Fruit fly (Drosophila melanogaster) whole organism, prepupa: Measurements from ENCODE around the gene ACXE.

Source experiments
- CG10631 ChIP-seq: fragments of 200-800 bp; sonication (Bioruptor generic); optimal IDR thresholded peaks from 2 replicates; lab custom pipeline; 2016; ENCODE audit warnings: missing biosample characterization, missing genetic modification characterization
- CG10669 ChIP-seq: fragments of 200-800 bp; sonication (Bioruptor generic); optimal IDR thresholded peaks from 3 replicates; lab custom pipeline; 2018; ENCODE audit warnings: missing biosample characterization, mild to moderate bottlenecking, missing genetic modification characterization, moderate library complexity
- CG11902 ChIP-seq: fragments of 200-800 bp; sonication (Bioruptor generic); optimal IDR thresholded peaks from 3 replicates; lab custom pipeline; 2016; ENCODE audit warnings: missing biosample characterization, missing genetic modification characterization
- CG15336 ChIP-seq: fragments of 200-800 bp; sonication (Bioruptor generic); IDR thresholded peaks from 2 replicates; pipeline ENCODE4 v1.3.6; 2022; ENCODE audit warnings: missing biosample characterization, missing genetic modification characterization
- CG1621 ChIP-seq: fragments of 200-800 bp; sonication (Bioruptor generic); optimal IDR thresholded peaks from 3 replicates; lab custom pipeline; 2018; ENCODE audit warnings: missing biosample characterization, mild to moderate bottlenecking, missing genetic modification characterization
- CG32006 ChIP-seq: fragments of 200-800 bp; sonication (Bioruptor generic); optimal IDR thresholded peaks from 3 replicates; lab custom pipeline; 2017; ENCODE audit warnings: missing biosample characterization, mild to moderate bottlenecking, missing genetic modification characterization
- CG34406 ChIP-seq: fragments of 200-800 bp; sonication (Bioruptor generic); optimal IDR thresholded peaks from 3 replicates; lab custom pipeline; 2016; ENCODE audit warnings: missing biosample characterization, missing genetic modification characterization
- CG4318 ChIP-seq: fragments of 200-800 bp; sonication (Bioruptor generic); optimal IDR thresholded peaks from 3 replicates; lab custom pipeline; 2017; ENCODE audit warnings: missing biosample characterization, mild to moderate bottlenecking, missing genetic modification characterization
- CG6792 ChIP-seq: fragments of 200-800 bp; sonication (Bioruptor generic); optimal IDR thresholded peaks from 3 replicates; lab custom pipeline; 2016; ENCODE audit warnings: missing biosample characterization, missing genetic modification characterization
- CG6808 ChIP-seq: fragments of 200-800 bp; sonication (Bioruptor generic); optimal IDR thresholded peaks from 3 replicates; lab custom pipeline; 2017; ENCODE audit warnings: missing biosample characterization, missing genetic modification characterization, mild to moderate bottlenecking, moderate library complexity, missing genetic modification reagents
- CG6854 ChIP-seq: fragments of 200-800 bp; sonication (Bioruptor generic); optimal IDR thresholded peaks from 2 replicates; lab custom pipeline; 2017; ENCODE audit warnings: missing biosample characterization, mild to moderate bottlenecking, missing genetic modification characterization
- CG7368 ChIP-seq: fragments of 200-800 bp; sonication (Bioruptor generic); optimal IDR thresholded peaks from 3 replicates; lab custom pipeline; 2016; ENCODE audit warnings: missing biosample characterization, missing genetic modification characterization
- CG8119 ChIP-seq: fragments of 200-800 bp; sonication (Bioruptor generic); IDR thresholded peaks from 3 replicates; pipeline ENCODE4 v1.3.6; 2022; ENCODE audit warnings: missing biosample characterization, missing genetic modification characterization
- CG8632 ChIP-seq: fragments of 200-800 bp; sonication (Bioruptor generic); optimal IDR thresholded peaks from 3 replicates; lab custom pipeline; 2016; ENCODE audit warnings: missing biosample characterization, missing genetic modification characterization
- Eip75B ChIP-seq: fragments of 200-800 bp; sonication (Bioruptor generic); optimal IDR thresholded peaks from 3 replicates; lab custom pipeline; 2016; ENCODE audit warnings: missing biosample characterization, missing genetic modification characterization
- Eip78C ChIP-seq: fragments of 200-800 bp; sonication (Bioruptor generic); peaks from one replicate; lab custom pipeline; 2016; ENCODE audit warnings: missing biosample characterization, missing genetic modification characterization
- Eip93F ChIP-seq: fragments of 200-800 bp; sonication (Bioruptor generic); optimal IDR thresholded peaks from 2 replicates; lab custom pipeline; 2016; ENCODE audit warnings: missing biosample characterization, mild to moderate bottlenecking, missing genetic modification characterization
- Ets21C ChIP-seq: fragments of 200-800 bp; sonication (Bioruptor generic); optimal IDR thresholded peaks from 3 replicates; lab custom pipeline; 2016; ENCODE audit warnings: missing biosample characterization, missing genetic modification characterization
- Ets96B ChIP-seq: fragments of 200-800 bp; optimal IDR thresholded peaks from 2 replicates; lab custom pipeline; 2019; ENCODE audit warnings: missing biosample characterization, mild to moderate bottlenecking, missing genetic modification characterization, moderate library complexity
- Gug ChIP-seq: fragments of 200-800 bp; sonication (Bioruptor generic); IDR thresholded peaks from 2 replicates; pipeline ENCODE4 v1.3.6; 2022; ENCODE audit warnings: missing biosample characterization, missing genetic modification characterization
- Hr39 ChIP-seq: fragments of 200-800 bp; sonication (Bioruptor generic); optimal IDR thresholded peaks from 2 replicates; lab custom pipeline; 2016; ENCODE audit warnings: missing biosample characterization, missing genetic modification characterization
- Hr4 ChIP-seq: fragments of 200-800 bp; sonication (Bioruptor generic); optimal IDR thresholded peaks from 3 replicates; lab custom pipeline; 2016; ENCODE audit warnings: missing biosample characterization, missing genetic modification characterization
- Lpt ChIP-seq: fragments of 200-800 bp; sonication (Bioruptor generic); optimal IDR thresholded peaks from 3 replicates; lab custom pipeline; 2016; ENCODE audit warnings: missing biosample characterization, missing genetic modification characterization
- OdsH ChIP-seq: fragments of 200-800 bp; sonication (Bioruptor generic); optimal IDR thresholded peaks from 3 replicates; lab custom pipeline; 2016; ENCODE audit warnings: missing biosample characterization, missing genetic modification characterization
- Sox102F ChIP-seq: fragments of 200-800 bp; sonication (Bioruptor generic); optimal IDR thresholded peaks from 2 replicates; lab custom pipeline; 2016; ENCODE audit warnings: missing biosample characterization, mild to moderate bottlenecking, missing genetic modification characterization
- Sox14 ChIP-seq: fragments of 200-800 bp; sonication (Bioruptor generic); optimal IDR thresholded peaks from 3 replicates; lab custom pipeline; 2016; ENCODE audit warnings: missing biosample characterization, missing genetic modification characterization
- Sox15 ChIP-seq: fragments of 200-800 bp; sonication (Bioruptor generic); optimal IDR thresholded peaks from 3 replicates; lab custom pipeline; 2016; ENCODE audit warnings: missing biosample characterization, missing genetic modification characterization
- acj6 ChIP-seq: fragments of 200-800 bp; sonication (Bioruptor generic); optimal IDR thresholded peaks from 3 replicates; lab custom pipeline; 2016; ENCODE audit warnings: missing biosample characterization, missing genetic modification characterization
- dac ChIP-seq: fragments of 200-800 bp; sonication (Bioruptor generic); optimal IDR thresholded peaks from 2 replicates; lab custom pipeline; 2017; ENCODE audit warnings: missing biosample characterization, mild to moderate bottlenecking, missing genetic modification characterization
- dsx ChIP-seq: fragments of 200-800 bp; optimal IDR thresholded peaks from 3 replicates; lab custom pipeline; 2019; ENCODE audit warnings: missing biosample characterization, mild to moderate bottlenecking, missing genetic modification characterization, moderate library complexity; ENCODE audit not compliant: poor library complexity, severe bottlenecking
- fd85E ChIP-seq: fragments of 200-800 bp; sonication (Bioruptor generic); optimal IDR thresholded peaks from 3 replicates; lab custom pipeline; 2016; ENCODE audit warnings: missing biosample characterization, missing genetic modification characterization
- fkh ChIP-seq: fragments of 200-800 bp; sonication (Bioruptor generic); optimal IDR thresholded peaks from 3 replicates; lab custom pipeline; 2017; ENCODE audit warnings: missing biosample characterization, mild to moderate bottlenecking, missing genetic modification characterization, moderate library complexity
- lz ChIP-seq: fragments of 200-800 bp; sonication (Bioruptor generic); optimal IDR thresholded peaks from 3 replicates; lab custom pipeline; 2016; ENCODE audit warnings: missing biosample characterization, missing genetic modification characterization
- net ChIP-seq: fragments of 200-800 bp; sonication (Bioruptor generic); optimal IDR thresholded peaks from 3 replicates; lab custom pipeline; 2016; ENCODE audit warnings: missing biosample characterization, missing genetic modification characterization
- pdm3 ChIP-seq: fragments of 200-800 bp; sonication (Bioruptor generic); optimal IDR thresholded peaks from 3 replicates; lab custom pipeline; 2016; ENCODE audit warnings: missing biosample characterization, missing genetic modification characterization
- ss ChIP-seq, 2 experiments: fragments of 200-800 bp; sonication (Bioruptor generic); optimal IDR thresholded peaks; 2 replicates in 1 of 2; 3 replicates in 1 of 2; lab custom pipeline; 2017 to 2018; ENCODE audit warnings: mild to moderate bottlenecking in 2 of 2, missing biosample characterization in 2 of 2, missing genetic modification characterization in 2 of 2, moderate library complexity in 1 of 2
- svp ChIP-seq: fragments of 200-800 bp; sonication (Bioruptor generic); peaks from one replicate; lab custom pipeline; 2016; ENCODE audit warnings: missing biosample characterization, missing genetic modification characterization
- topi ChIP-seq: fragments of 200-800 bp; sonication (Bioruptor generic); optimal IDR thresholded peaks from 3 replicates; lab custom pipeline; 2016; ENCODE audit warnings: missing biosample characterization, missing genetic modification characterization

Gene ACXE

DNA sequence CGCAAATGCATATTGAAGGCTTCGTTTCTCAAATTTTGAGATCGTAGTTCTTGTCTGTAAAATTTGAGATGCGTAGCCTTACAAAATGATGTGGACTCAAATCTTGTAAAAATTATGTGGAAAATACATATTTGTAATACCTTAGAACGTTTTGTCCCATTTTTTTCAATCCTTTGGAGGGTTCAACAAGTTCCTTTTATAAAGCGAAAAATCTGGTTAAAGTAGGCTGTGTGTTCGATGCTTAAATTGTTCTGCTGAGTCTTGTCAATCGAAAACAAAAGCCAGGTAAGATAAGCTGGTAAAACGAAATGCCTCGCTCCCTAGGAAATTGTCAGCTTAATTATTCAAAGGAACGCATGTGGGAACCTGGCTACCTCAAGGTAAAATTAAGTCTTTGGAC is at the start of gene ACXE:
Gene ACXE, plus strand, starts transcription at position 301 of the 400 bp plus-strand sequence.
- TF ChIP-seq CG7368 (GFP tag; lab: Kevin White, UChicago): no peak
- no peak for TF ChIP-seq Ets21C (GFP tag; lab: Kevin White, UChicago)
- TF ChIP-seq CG6854 (GFP tag; lab: Kevin White, UChicago): no peak
- TF ChIP-seq CG10669 (GFP tag; lab: Kevin White, UChicago): no peak
- no peak for TF ChIP-seq acj6 (GFP tag; lab: Kevin White, UChicago)
- no peak for TF ChIP-seq CG32006 (GFP tag; lab: Kevin White, UChicago)
- TF ChIP-seq OdsH (GFP tag; lab: Kevin White, UChicago): no peak
- no peak for TF ChIP-seq fkh (GFP tag; lab: Kevin White, UChicago)
- no peak for TF ChIP-seq CG6792 (GFP tag; lab: Kevin White, UChicago)
- no peak for TF ChIP-seq CG34406 (GFP tag; lab: Kevin White, UChicago)
- TF ChIP-seq Hr4 (GFP tag; lab: Kevin White, UChicago): no peak
- no peak for TF ChIP-seq Eip78C (GFP tag; lab: Kevin White, UChicago)
- no peak for TF ChIP-seq Gug (GFP tag; lab: Robert Waterston, UW)

- no peak for TF ChIP-seq CG34406 (GFP tag; lab: Kevin White, UChicago)
- no peak for TF ChIP-seq Sox14 (GFP tag; lab: Kevin White, UChicago)
- no peak for TF ChIP-seq Eip75B (GFP tag; lab: Kevin White, UChicago)
- TF ChIP-seq CG1621 (tag; lab: Kevin White, UChicago): no peak
Observed at dm6 chr2L:12880429-12880828, 45.0 kb upstream of the ACXE start.

- peak; percentile 5 for TF ChIP-seq acj6 (GFP tag; lab: Kevin White, UChicago)
- peak; percentile 0 for TF ChIP-seq Sox102F
- no peak for TF ChIP-seq Eip93F (GFP tag; lab: Kevin White, UChicago)
- TF ChIP-seq Ets21C (GFP tag; lab: Kevin White, UChicago): no peak
- TF ChIP-seq OdsH (GFP tag; lab: Kevin White, UChicago): peak; percentile 15
- peak; percentile 21 for TF ChIP-seq CG10631 (GFP tag; lab: Kevin White, UChicago)
- TF ChIP-seq Eip78C (GFP tag; lab: Kevin White, UChicago): peak; percentile 74
- no peak for TF ChIP-seq Ets96B (tag; lab: Kevin White, UChicago)
- no peak for TF ChIP-seq Lpt
- TF ChIP-seq Hr39 (GFP tag; lab: Kevin White, UChicago): peak; percentile 14
- TF ChIP-seq svp (GFP tag; lab: Kevin White, UChicago): peak; percentile 45
- TF ChIP-seq CG6808 (GFP tag; lab: Kevin White, UChicago): peak; percentile 2
- peak; percentile 54 for TF ChIP-seq CG32006 (GFP tag; lab: Kevin White, UChicago)
- no peak for TF ChIP-seq net
- peak; percentile 9 for TF ChIP-seq CG34406 (GFP tag; lab: Kevin White, UChicago)
- 0 out of 3 replicates have a peak, but pooled peaks have one; percentile 19 for TF ChIP-seq CG8119
- no peak for TF ChIP-seq CG4318 (GFP tag; lab: Kevin White, UChicago)
- TF ChIP-seq pdm3 (GFP tag; lab: Kevin White, UChicago): peak; percentile 9
- TF ChIP-seq CG10669 (GFP tag; lab: Kevin White, UChicago): no peak
- no peak for TF ChIP-seq CG8632 (GFP tag; lab: Kevin White, UChicago)
- TF ChIP-seq Gug (GFP tag; lab: Robert Waterston, UW): no peak
- TF ChIP-seq, all 60 proteins: peak for 12
Observed at dm6 chr2L:12891651-12892050, 33.8 kb upstream of the ACXE start.

DNA sequence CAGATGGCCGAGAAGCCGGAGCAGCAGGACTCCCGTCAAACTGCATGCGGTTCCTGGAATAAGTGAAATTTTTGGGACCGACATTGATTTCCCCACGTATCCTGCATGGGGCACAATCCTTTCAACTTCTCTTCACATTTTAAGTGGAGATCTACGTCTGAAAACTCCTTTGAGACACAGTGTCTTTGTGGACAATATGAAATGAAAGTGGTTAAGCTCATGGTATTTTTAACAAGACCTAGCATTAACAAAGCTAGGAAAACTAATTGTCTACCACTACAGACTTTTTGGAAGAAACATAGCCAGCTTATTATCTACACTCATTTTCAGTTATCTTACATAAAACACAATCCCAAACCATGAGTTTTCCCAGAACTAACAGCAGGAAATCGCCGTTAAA is 13.2 kb upstream of the ACXE start, which contains the start of gene ACXC:
Gene ACXC, plus strand, starts transcription at position 301 of the 400 bp plus-strand sequence.
- no peak for TF ChIP-seq Lpt
- no peak for TF ChIP-seq Ets21C (GFP tag; lab: Kevin White, UChicago)
- no peak for TF ChIP-seq topi (GFP tag; lab: Kevin White, UChicago)
- no peak for TF ChIP-seq CG7368 (GFP tag; lab: Kevin White, UChicago)
- no peak for TF ChIP-seq dac (GFP tag; lab: Kevin White, UChicago)
- no peak for TF ChIP-seq CG34406 (GFP tag; lab: Kevin White, UChicago)
- no peak for TF ChIP-seq CG8632 (GFP tag; lab: Kevin White, UChicago)
- no peak for TF ChIP-seq CG32006 (GFP tag; lab: Kevin White, UChicago)
- TF ChIP-seq CG11902 (GFP tag; lab: Kevin White, UChicago): no peak
- TF ChIP-seq CG15336 (GFP tag; lab: Robert Waterston, UW): no peak
- TF ChIP-seq Ets96B (tag; lab: Kevin White, UChicago): no peak
- TF ChIP-seq Sox15: no peak
- no peak for TF ChIP-seq CG6808 (GFP tag; lab: Kevin White, UChicago)
- TF ChIP-seq lz (GFP tag; lab: Kevin White, UChicago): no peak
- TF ChIP-seq fd85E (GFP tag; lab: Kevin White, UChicago): no peak
- TF ChIP-seq dsx (GFP tag; lab: Kevin White, UChicago): no peak
- TF ChIP-seq OdsH (GFP tag; lab: Kevin White, UChicago): no peak
- TF ChIP-seq ss (GFP tag; optimal IDR thresholded peaks at IDR 0.05; lab: Kevin White, UChicago): no peak
- TF ChIP-seq, all 60 proteins: peak for 0
